Worm (Caenorhabditis elegans): ENCODE data around the gene algn-11.

algn-11 gene

DNA sequence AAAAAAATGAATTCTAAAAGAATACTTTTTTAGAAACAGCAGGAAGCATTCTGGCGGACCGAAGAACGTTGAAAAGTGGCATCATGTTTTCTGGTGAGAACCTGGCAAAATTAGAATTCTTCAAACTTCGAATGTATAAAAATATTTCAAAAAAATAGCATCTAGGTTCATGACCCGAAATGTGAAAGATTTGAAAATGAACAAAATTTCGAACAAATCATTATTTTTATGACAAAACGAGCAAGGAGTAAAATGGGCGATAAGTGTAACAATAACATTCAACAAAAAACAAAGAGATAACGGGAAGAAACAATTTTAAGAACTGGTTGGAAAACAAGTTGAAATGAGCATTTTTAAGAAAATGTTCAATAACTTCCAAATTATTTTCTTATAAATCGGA lies 15.1 kb downstream of the algn-11 start, which contains the start of gene psd-1:
Gene psd-1 (minus strand): TSS at position 101 of the 400 bp plus-strand sequence.
- TF ChIP-seq vab-7 (GFP tag; IDR thresholded peaks at IDR 0.05) (no peak), F26F4.8 (GFP tag; conservative IDR thresholded peaks at IDR 0.05) (no peak), egl-43 (GFP tag; IDR thresholded peaks at IDR 0.05) (no peak)

DNA sequence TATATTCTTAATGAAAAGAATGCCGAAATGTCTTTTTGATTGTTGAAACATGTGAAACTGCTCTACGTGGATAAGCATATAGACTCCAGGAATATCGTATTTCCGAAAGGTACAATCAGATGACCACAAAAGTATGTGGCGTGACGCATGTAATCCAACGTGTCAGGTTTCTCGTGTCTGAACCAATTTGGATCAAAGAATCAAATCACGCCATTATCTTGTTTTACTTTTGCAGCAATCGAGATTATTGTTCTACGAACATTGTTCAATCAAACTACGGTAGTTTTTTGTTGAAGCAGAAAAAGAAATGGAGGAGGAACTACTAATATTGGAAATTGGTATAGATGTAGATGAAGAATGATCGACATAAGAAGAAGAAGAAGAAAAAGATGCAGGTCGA lies 16.6 kb downstream of the algn-11 start:
- TF ChIP-seq hlh-11 (tag; optimal IDR thresholded peaks at IDR 0.05) (peak; percentile 28), ztf-11 (tag; optimal IDR thresholded peaks at IDR 0.05) (no peak), D1046.2 (GFP tag; IDR thresholded peaks at IDR 0.05) (no peak), nhr-6 (tag; optimal IDR thresholded peaks at IDR 0.05) (no peak), tag-97 (GFP tag; IDR thresholded peaks at IDR 0.05) (no peak), aly-2 (tag; optimal IDR thresholded peaks at IDR 0.05) (no peak), spr-3 (GFP tag; optimal IDR thresholded peaks at IDR 0.05) (no peak), mdl-1 (tag; optimal IDR thresholded peaks at IDR 0.05) (peak in 1 of 2 experiments; percentile 63), nhr-28 (tag; optimal IDR thresholded peaks at IDR 0.05) (peak; percentile 44), Y75B8A.6 (GFP tag; IDR thresholded peaks at IDR 0.05) (no peak), dmd-6 (GFP tag; IDR thresholded peaks at IDR 0.05) (0 out of 2 replicates have a peak, but pooled peaks have one; percentile 35), hlh-30 (tag; optimal IDR thresholded peaks at IDR 0.05; ENCODE audit: insufficient read depth) (peak; percentile 64), mxl-3 (GFP tag; optimal IDR thresholded peaks at IDR 0.05) (peak; percentile 2)

DNA sequence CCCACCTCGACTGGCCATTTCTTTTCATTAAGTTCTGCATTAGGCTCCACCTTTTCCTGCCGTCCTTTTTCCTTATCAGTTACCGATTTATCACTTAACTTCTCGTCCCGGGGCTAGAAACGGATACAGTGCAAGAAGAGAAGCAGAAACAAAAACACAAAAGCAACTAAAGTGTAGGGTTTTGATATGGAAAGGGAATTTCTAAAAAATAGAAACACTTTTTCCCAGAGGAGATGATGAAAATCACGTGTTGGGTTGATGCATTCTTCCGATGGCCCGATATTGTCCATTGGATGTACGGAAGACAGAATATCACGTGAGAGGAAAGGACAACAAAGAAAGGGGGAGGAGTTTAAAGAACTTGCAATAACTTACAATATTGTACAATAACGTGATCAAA lies 17.5 kb downstream of the algn-11 start:
- TF ChIP-seq zfp-3 (GFP tag; conservative IDR thresholded peaks at IDR 0.05) = no peak
- TF ChIP-seq hlh-30 (tag; optimal IDR thresholded peaks at IDR 0.05; ENCODE audit: insufficient read depth) = peak; percentile 86
- no peak for TF ChIP-seq pha-4 (GFP tag; IDR thresholded peaks at IDR 0.05)
- TF ChIP-seq pha-4 (tag; optimal IDR thresholded peaks at IDR 0.05) = no peak
- TF ChIP-seq nhr-28 (tag; optimal IDR thresholded peaks at IDR 0.05) = peak; percentile 66
- no peak for TF ChIP-seq Y75B8A.6 (GFP tag; IDR thresholded peaks at IDR 0.05)
- no peak for TF ChIP-seq Y105C5A.15 (GFP tag; IDR thresholded peaks at IDR 0.05)
- 0 out of 2 replicates have a peak, but pooled peaks have one; percentile 17 for TF ChIP-seq dmd-9 (GFP tag; IDR thresholded peaks at IDR 0.05)
- TF ChIP-seq nhr-41 (GFP tag; IDR thresholded peaks at IDR 0.05) = no peak
- peak; percentile 23 for TF ChIP-seq nhr-11 (tag; optimal IDR thresholded peaks at IDR 0.05)
- TF ChIP-seq dpl-1 (GFP tag; optimal IDR thresholded peaks at IDR 0.05) = peak; percentile 6
- TF ChIP-seq snpc-1.2 (GFP tag; IDR thresholded peaks at IDR 0.05) = no peak
- peak; percentile 81 for TF ChIP-seq hlh-11 (tag; optimal IDR thresholded peaks at IDR 0.05)
- peak; percentile 39 for TF ChIP-seq mes-2 (tag; optimal IDR thresholded peaks at IDR 0.05; ENCODE audit: poor library complexity, severe bottlenecking)
- no peak for TF ChIP-seq egl-27 (tag; optimal IDR thresholded peaks at IDR 0.05)
- no peak for TF ChIP-seq rbr-2 (tag; optimal IDR thresholded peaks at IDR 0.05)
- peak; percentile 7 for TF ChIP-seq nhr-77 (tag; optimal IDR thresholded peaks at IDR 0.05)
- TF ChIP-seq zag-1 (tag; optimal IDR thresholded peaks at IDR 0.05) = no peak
- TF ChIP-seq tag-97 (GFP tag; IDR thresholded peaks at IDR 0.05) = no peak
- peak; percentile 9 for TF ChIP-seq mep-1 (tag; optimal IDR thresholded peaks at IDR 0.05)
- peak; percentile 72 for TF ChIP-seq dve-1 (tag; optimal IDR thresholded peaks at IDR 0.05; ENCODE audit: insufficient read depth)
- TF ChIP-seq lin-15B (tag; optimal IDR thresholded peaks at IDR 0.05) = no peak
- peak; percentile 40 for TF ChIP-seq nhr-76 (tag; optimal IDR thresholded peaks at IDR 0.05)
- no peak for TF ChIP-seq ceh-62 (tag; optimal IDR thresholded peaks at IDR 0.05)
- TF ChIP-seq lsy-2 (tag; optimal IDR thresholded peaks at IDR 0.05) = peak in 1 of 2 experiments; percentile 37
- TF ChIP-seq lin-29 (GFP tag; IDR thresholded peaks at IDR 0.05) = no peak
- no peak for TF ChIP-seq ces-1 (GFP tag; optimal IDR thresholded peaks at IDR 0.05)
- TF ChIP-seq lim-7 (GFP tag; IDR thresholded peaks at IDR 0.05) = 0 out of 2 replicates have a peak, but pooled peaks have one; percentile 16
- TF ChIP-seq nhr-48 (tag; optimal IDR thresholded peaks at IDR 0.05) = peak; percentile 47
- no peak for TF ChIP-seq ztf-11 (tag; optimal IDR thresholded peaks at IDR 0.05)
- TF ChIP-seq unc-62 (GFP tag; optimal IDR thresholded peaks at IDR 0.05 in 1 of 2) = no peak
- TF ChIP-seq unc-62 (tag; optimal IDR thresholded peaks at IDR 0.05) = no peak
- 0 out of 2 replicates have a peak, but pooled peaks have one; percentile 42 for TF ChIP-seq tra-1 (GFP tag; IDR thresholded peaks at IDR 0.05)
- TF ChIP-seq lin-1 (GFP tag; IDR thresholded peaks at IDR 0.05) = peak; percentile 36; the same call in 1 of the 2 replicates
- no peak for TF ChIP-seq ZK546.5 (tag; optimal IDR thresholded peaks at IDR 0.05)
- TF ChIP-seq ceh-32 (tag; optimal IDR thresholded peaks at IDR 0.05; ENCODE audit: poor library complexity) = no peak
- TF ChIP-seq D1046.2 (GFP tag; IDR thresholded peaks at IDR 0.05) = no peak
- TF ChIP-seq spr-3 (GFP tag; optimal IDR thresholded peaks at IDR 0.05) = no peak
- peak in 1 of 2 experiments; percentile 35 for TF ChIP-seq mdl-1 (tag; optimal IDR thresholded peaks at IDR 0.05)
- no peak for TF ChIP-seq unc-39 (tag; optimal IDR thresholded peaks at IDR 0.05)

All from whole organism, L4 larva.